Worm (Caenorhabditis elegans) whole organism, L1 larva: Measurements from ENCODE around the gene cey-4.

Experiments used
- C04F5.9 ChIP-seq: sonication (generic microtip); optimal IDR thresholded peaks from 2 replicates; lab custom pipeline; 2016; ENCODE audit warnings: missing genetic modification characterization, missing compliant biosample characterization
- F16B12.6 ChIP-seq: fragments of 150-350 bp; optimal IDR thresholded peaks from 2 replicates; lab custom pipeline; 2014; ENCODE audit warnings: missing biosample characterization, missing genetic modification characterization
- Y116A8C.19 ChIP-seq: sonication (generic microtip); optimal IDR thresholded peaks from 2 replicates; lab custom pipeline; 2016; ENCODE audit warnings: missing compliant biosample characterization, missing genetic modification characterization, borderline replicate concordance
- aha-1 ChIP-seq: fragments of 150-350 bp; optimal IDR thresholded peaks from 2 replicates; lab custom pipeline; 2014; ENCODE audit warnings: missing biosample characterization, missing genetic modification characterization
- alr-1 ChIP-seq: fragments of 200-800 bp; sonication (Bioruptor generic); optimal IDR thresholded peaks from 2 replicates; lab custom pipeline; 2018; ENCODE audit warnings: borderline replicate concordance, mild to moderate bottlenecking, missing genetic modification characterization, missing compliant biosample characterization
- ama-1 ChIP-seq: fragments of 150-350 bp; optimal IDR thresholded peaks from 2 replicates; lab custom pipeline; 2014
- blmp-1 ChIP-seq: fragments of 150-350 bp; optimal IDR thresholded peaks from 2 replicates; lab custom pipeline; 2014; ENCODE audit warnings: missing biosample characterization, missing genetic modification characterization
- ceh-63 ChIP-seq: fragments of 200-800 bp; sonication (Bioruptor generic); optimal IDR thresholded peaks from 2 replicates; lab custom pipeline; 2018; ENCODE audit warnings: mild to moderate bottlenecking, missing genetic modification characterization, missing compliant biosample characterization
- ceh-8 ChIP-seq: fragments of 200-800 bp; sonication (Bioruptor generic); optimal IDR thresholded peaks from 2 replicates; lab custom pipeline; 2018; ENCODE audit warnings: mild to moderate bottlenecking, missing genetic modification characterization, moderate library complexity, missing compliant biosample characterization
- ceh-82 ChIP-seq, 3 experiments: fragments of 150-350 bp in 1 of 3; sonication (generic microtip) in 2 of 3; optimal IDR thresholded peaks; 2 replicates each; lab custom pipeline; 2014 to 2017; ENCODE audit warnings: missing biosample characterization in 3 of 3, missing genetic modification characterization in 3 of 3
- ceh-90 ChIP-seq: sonication (generic microtip); optimal IDR thresholded peaks from 2 replicates; lab custom pipeline; 2016; ENCODE audit warnings: missing genetic modification characterization, missing compliant biosample characterization
- ces-1 ChIP-seq: fragments of 150-350 bp; optimal IDR thresholded peaks from 2 replicates; lab custom pipeline; 2014; ENCODE audit warnings: missing biosample characterization, missing genetic modification reagents, missing genetic modification characterization
- efl-3 ChIP-seq: fragments of 200-800 bp; sonication (Bioruptor generic); optimal IDR thresholded peaks from 2 replicates; lab custom pipeline; 2018; ENCODE audit warnings: mild to moderate bottlenecking, missing genetic modification characterization, missing compliant biosample characterization
- egl-13 ChIP-seq: sonication (generic microtip); optimal IDR thresholded peaks from 2 replicates; lab custom pipeline; 2016; ENCODE audit warnings: missing genotype, missing genetic modification reagents, missing genetic modification characterization, missing compliant biosample characterization
- ets-5 ChIP-seq: fragments of 200-800 bp; sonication (Bioruptor generic); IDR thresholded peaks from 2 replicates; pipeline ENCODE4 v1.3.6; 2022; ENCODE audit warnings: missing genetic modification characterization, missing compliant biosample characterization
- fkh-10 ChIP-seq: sonication (generic microtip); optimal IDR thresholded peaks from 2 replicates; lab custom pipeline; 2017; ENCODE audit warnings: missing biosample characterization, missing genetic modification reagents, missing genetic modification characterization
- fkh-4 ChIP-seq: sonication (generic microtip); optimal IDR thresholded peaks from 2 replicates; lab custom pipeline; 2016; ENCODE audit warnings: missing compliant biosample characterization, missing genetic modification characterization, borderline replicate concordance
- fkh-8 ChIP-seq: sonication (generic microtip); optimal IDR thresholded peaks from 2 replicates; lab custom pipeline; 2016; ENCODE audit warnings: mild to moderate bottlenecking, missing genetic modification characterization, missing compliant biosample characterization
- fos-1 ChIP-seq: fragments of 150-350 bp; optimal IDR thresholded peaks from 2 replicates; lab custom pipeline; 2014; ENCODE audit warnings: missing biosample characterization, missing genetic modification characterization
- isw-1 ChIP-seq: fragments of 200-800 bp; sonication (Bioruptor generic); IDR thresholded peaks from 2 replicates; pipeline ENCODE4 v1.3.6; 2022; ENCODE audit warnings: missing genetic modification characterization, missing compliant biosample characterization
- jun-1 ChIP-seq: fragments of 150-350 bp; optimal IDR thresholded peaks from 2 replicates; lab custom pipeline; 2014; ENCODE audit warnings: missing biosample characterization, missing genetic modification reagents, missing genetic modification characterization
- lin-13 ChIP-seq: fragments of 150-350 bp; optimal IDR thresholded peaks from 2 replicates; lab custom pipeline; 2014; ENCODE audit warnings: missing biosample characterization, missing genetic modification reagents, missing genetic modification characterization
- lin-14 ChIP-seq: fragments of 200-800 bp; sonication (Bioruptor generic); optimal IDR thresholded peaks from 2 replicates; lab custom pipeline; 2018; ENCODE audit warnings: mild to moderate bottlenecking, missing genetic modification characterization, moderate library complexity, missing compliant biosample characterization
- lin-35 ChIP-seq, 2 experiments: fragments of 150-350 bp; optimal IDR thresholded peaks; 2 replicates each; lab custom pipeline; 2014; ENCODE audit warnings: missing biosample characterization in 2 of 2, missing genetic modification characterization in 2 of 2, missing genetic modification reagents in 2 of 2
- lir-3 ChIP-seq: sonication (generic microtip); optimal IDR thresholded peaks from 2 replicates; lab custom pipeline; 2016; ENCODE audit warnings: mild to moderate bottlenecking, missing genetic modification characterization, moderate library complexity, missing compliant biosample characterization; ENCODE audit not compliant: poor library complexity
- lsy-2 ChIP-seq, 2 experiments: fragments of 150-350 bp; optimal IDR thresholded peaks; 2 replicates each; lab custom pipeline; 2014; ENCODE audit warnings: missing biosample characterization in 2 of 2, missing genetic modification characterization in 2 of 2
- mab-9 ChIP-seq: fragments of 200-800 bp; sonication (Bioruptor generic); IDR thresholded peaks from 2 replicates; pipeline ENCODE4 v1.3.6; 2022; ENCODE audit warnings: missing genetic modification reagents, missing genetic modification characterization, missing compliant biosample characterization
- mdl-1 ChIP-seq, 2 experiments: fragments of 150-350 bp; optimal IDR thresholded peaks; 2 replicates each; lab custom pipeline; 2014 to 2017; ENCODE audit warnings: missing biosample characterization in 2 of 2, missing genetic modification characterization in 2 of 2, inconsistent platforms in 1 of 2
- mef-2 ChIP-seq: fragments of 150-350 bp; optimal IDR thresholded peaks from 2 replicates; lab custom pipeline; 2014; ENCODE audit warnings: missing biosample characterization, missing genetic modification characterization
- mep-1 ChIP-seq: fragments of 150-350 bp; optimal IDR thresholded peaks from 2 replicates; lab custom pipeline; 2014; ENCODE audit warnings: missing biosample characterization, missing genetic modification characterization
- nhr-12 ChIP-seq: sonication (generic microtip); optimal IDR thresholded peaks from 2 replicates; lab custom pipeline; 2017; ENCODE audit warnings: missing biosample characterization, missing genetic modification characterization
- nhr-19 ChIP-seq: fragments of 200-800 bp; sonication (Bioruptor generic); conservative IDR thresholded peaks from 2 replicates; pipeline ENCODE4 v1.3.6; 2022; ENCODE audit warnings: missing genetic modification characterization, missing compliant biosample characterization
- nhr-20 ChIP-seq: sonication (generic microtip); optimal IDR thresholded peaks from 2 replicates; lab custom pipeline; 2016; ENCODE audit warnings: mild to moderate bottlenecking, missing genetic modification characterization, missing compliant biosample characterization
- nhr-237 ChIP-seq: fragments of 150-350 bp; optimal IDR thresholded peaks from 2 replicates; lab custom pipeline; 2014; ENCODE audit warnings: missing biosample characterization, missing genetic modification characterization
- nhr-71 ChIP-seq: sonication (generic microtip); optimal IDR thresholded peaks from 2 replicates; lab custom pipeline; 2016; ENCODE audit warnings: mild to moderate bottlenecking, missing genetic modification characterization, moderate library complexity, missing compliant biosample characterization
- nhr-77 ChIP-seq: fragments of 150-350 bp; optimal IDR thresholded peaks from 2 replicates; lab custom pipeline; 2014; ENCODE audit warnings: missing biosample characterization, missing genetic modification characterization
- nhr-90 ChIP-seq: sonication (generic microtip); optimal IDR thresholded peaks from 2 replicates; lab custom pipeline; 2016; ENCODE audit warnings: mild to moderate bottlenecking, missing genetic modification characterization, missing compliant biosample characterization; ENCODE audit not compliant: poor library complexity
- pax-3 ChIP-seq: fragments of 200-800 bp; sonication (Bioruptor generic); optimal IDR thresholded peaks from 2 replicates; lab custom pipeline; 2018; ENCODE audit warnings: mild to moderate bottlenecking, missing genetic modification characterization, moderate library complexity, missing compliant biosample characterization
- pqm-1 ChIP-seq: sonication (generic microtip); optimal IDR thresholded peaks from 3 replicates; lab custom pipeline; 2017; ENCODE audit warnings: missing biosample characterization, missing genetic modification characterization
- rnt-1 ChIP-seq: sonication (generic microtip); optimal IDR thresholded peaks from 2 replicates; lab custom pipeline; 2016; ENCODE audit warnings: mild to moderate bottlenecking, missing genetic modification characterization, moderate library complexity, missing compliant biosample characterization
- sox-4 ChIP-seq: sonication (generic microtip); optimal IDR thresholded peaks from 2 replicates; lab custom pipeline; 2016; ENCODE audit warnings: missing genetic modification characterization, missing compliant biosample characterization
- sptf-1 ChIP-seq: fragments of 150-350 bp; optimal IDR thresholded peaks from 2 replicates; lab custom pipeline; 2014; ENCODE audit warnings: missing biosample characterization, missing genetic modification characterization
- sup-37 ChIP-seq: fragments of 200-800 bp; sonication (Bioruptor generic); optimal IDR thresholded peaks from 2 replicates; lab custom pipeline; 2018; ENCODE audit warnings: mild to moderate bottlenecking, missing genetic modification characterization, missing compliant biosample characterization
- unc-130 ChIP-seq: fragments of 150-350 bp; optimal IDR thresholded peaks from 2 replicates; lab custom pipeline; 2017; ENCODE audit warnings: missing biosample characterization, missing genetic modification characterization, inconsistent platforms
- unc-30 ChIP-seq: sonication (generic microtip); optimal IDR thresholded peaks from 2 replicates; lab custom pipeline; 2017; ENCODE audit warnings: missing biosample characterization, missing genetic modification characterization
- unc-62 ChIP-seq: fragments of 150-350 bp; optimal IDR thresholded peaks from 2 replicates; lab custom pipeline; 2014; ENCODE audit warnings: missing biosample characterization, missing genetic modification reagents, missing genetic modification characterization
- unc-86 ChIP-seq: sonication (generic microtip); optimal IDR thresholded peaks from 2 replicates; lab custom pipeline; 2016; ENCODE audit warnings: missing genetic modification characterization, missing compliant biosample characterization
- unc-98 ChIP-seq: fragments of 200-800 bp; sonication (Bioruptor generic); IDR thresholded peaks from 2 replicates; pipeline ENCODE4 v1.3.6; 2022; ENCODE audit warnings: missing genetic modification characterization, missing compliant biosample characterization
- xbp-1 ChIP-seq: sonication (generic microtip); optimal IDR thresholded peaks from 2 replicates; lab custom pipeline; 2016; ENCODE audit warnings: missing genetic modification characterization, missing compliant biosample characterization
- zip-4 ChIP-seq: fragments of 200-800 bp; sonication (Bioruptor generic); optimal IDR thresholded peaks from 2 replicates; lab custom pipeline; 2018; ENCODE audit warnings: mild to moderate bottlenecking, missing genetic modification characterization, moderate library complexity, missing compliant biosample characterization
- ztf-4 ChIP-seq: fragments of 150-350 bp; optimal IDR thresholded peaks from 2 replicates; lab custom pipeline; 2014; ENCODE audit warnings: missing biosample characterization, missing genetic modification characterization

Gene cey-4

DNA sequence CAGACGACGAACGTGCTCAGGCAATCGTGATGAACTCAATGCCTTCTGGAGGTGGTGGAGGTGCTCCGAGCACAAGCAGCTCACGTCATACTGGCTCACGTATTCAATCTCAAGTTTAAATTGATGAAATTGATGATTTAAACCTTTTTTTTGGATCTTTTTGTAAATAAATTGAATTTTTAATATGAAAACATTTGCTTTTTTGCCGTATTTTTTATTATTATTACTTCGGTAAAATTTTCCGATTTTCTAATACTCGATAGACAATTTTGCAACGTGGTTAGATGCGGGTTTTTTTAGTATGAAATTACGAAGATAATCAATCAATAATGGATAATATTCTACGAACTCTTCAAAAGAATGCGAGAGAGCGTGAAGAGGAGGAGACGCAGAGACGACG lies 10.5 kb downstream of the cey-4 start, which contains the start of gene oxi-1:
TSS of gene oxi-1 (plus strand) at position 301 of the 400 bp plus-strand sequence.
- TF ChIP-seq Y116A8C.19 (tag; lab: Kevin White, UChicago) (no peak), fkh-4 (tag; lab: Kevin White, UChicago) (no peak), pax-3 (tag; lab: Kevin White, UChicago) (no peak), ceh-90 (tag; lab: Kevin White, UChicago) (no peak), nhr-19 (GFP tag; lab: Robert Waterston, UW) (no peak), jun-1 (tag; lab: Kevin White, UChicago) (no peak), lin-14 (no peak), alr-1 (no peak), ceh-82 (tag; optimal IDR thresholded peaks at IDR 0.05; lab: Kevin White, UChicago) (no peak), aha-1 (tag; lab: Kevin White, UChicago) (no peak), mdl-1 (tag; optimal IDR thresholded peaks at IDR 0.05; lab: Kevin White, UChicago) (no peak), C04F5.9 (tag; lab: Kevin White, UChicago) (no peak), sptf-1 (tag; lab: Kevin White, UChicago) (no peak)

DNA sequence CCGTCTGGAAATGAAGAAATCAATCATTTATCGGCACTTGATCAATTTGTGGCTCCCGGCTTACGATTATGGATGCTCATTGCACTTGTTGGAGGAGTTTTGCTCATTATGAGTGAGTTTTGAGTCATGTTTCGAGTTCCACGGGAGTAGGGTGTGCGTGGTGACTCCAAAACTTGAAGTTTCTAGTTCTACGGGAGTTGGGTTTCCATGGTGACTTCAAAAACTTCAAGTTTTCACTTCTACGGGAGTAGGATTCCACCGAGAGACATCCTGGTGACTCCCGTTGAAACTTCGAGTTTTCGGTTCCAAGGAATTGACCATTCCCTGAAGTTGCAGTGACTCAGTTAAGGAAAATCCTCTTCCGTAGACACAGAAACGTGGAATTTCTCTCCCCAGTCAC lies 11.7 kb downstream of the cey-4 start:
- TF ChIP-seq nhr-20 (tag; lab: Kevin White, UChicago), result no peak
- peak; percentile 37; the same call in 1 of the 2 replicates for TF ChIP-seq mab-9
- peak; percentile 77 for TF ChIP-seq unc-98 (GFP tag; lab: Robert Waterston, UW)
- TF ChIP-seq fos-1, result no peak
- TF ChIP-seq ces-1 (GFP tag; lab: Kevin White, UChicago), result no peak
- TF ChIP-seq lin-13 (GFP tag; lab: Kevin White, UChicago), result no peak
- peak; percentile 75 for TF ChIP-seq lir-3
- TF ChIP-seq mdl-1 (tag; optimal IDR thresholded peaks at IDR 0.05; lab: Kevin White, UChicago), result no peak
- no peak for TF ChIP-seq unc-30
- TF ChIP-seq alr-1, result peak; percentile 26
- peak; percentile 57 for TF ChIP-seq nhr-71 (tag; lab: Kevin White, UChicago)
- TF ChIP-seq zip-4 (GFP tag; lab: Kevin White, UChicago), result no peak
- no peak for TF ChIP-seq jun-1 (tag; lab: Kevin White, UChicago)
- no peak for TF ChIP-seq nhr-77 (tag; lab: Kevin White, UChicago)
- no peak for TF ChIP-seq unc-130 (tag; lab: Kevin White, UChicago)
- no peak for TF ChIP-seq C04F5.9 (tag; lab: Kevin White, UChicago)
- no peak for TF ChIP-seq mep-1
- peak; percentile 72 for TF ChIP-seq rnt-1 (tag; lab: Kevin White, UChicago)
- no peak for TF ChIP-seq F16B12.6 (tag; lab: Kevin White, UChicago)
- no peak for TF ChIP-seq aha-1 (tag; lab: Kevin White, UChicago)
- TF ChIP-seq nhr-12 (tag; lab: Kevin White, UChicago), result no peak
- TF ChIP-seq mef-2 (tag; lab: Kevin White, UChicago), result no peak
- peak; percentile 18 for TF ChIP-seq unc-86 (tag; lab: Kevin White, UChicago)
- TF ChIP-seq fkh-8, result peak; percentile 47
- no peak for TF ChIP-seq ets-5 (GFP tag; lab: Robert Waterston, UW)
- TF ChIP-seq ama-1 (lab: Kevin White, UChicago), result no peak
- TF ChIP-seq efl-3 (GFP tag; lab: Kevin White, UChicago), result no peak
- peak; percentile 72 for TF ChIP-seq ceh-63 (GFP tag; lab: Kevin White, UChicago)
- TF ChIP-seq unc-62 (GFP tag; lab: Kevin White, UChicago), result no peak
- no peak for TF ChIP-seq pqm-1
- peak; percentile 1 for TF ChIP-seq fkh-4 (tag; lab: Kevin White, UChicago)
- TF ChIP-seq ztf-4 (tag; lab: Kevin White, UChicago), result no peak
- TF ChIP-seq nhr-237, result no peak
- TF ChIP-seq ceh-8 (GFP tag; lab: Kevin White, UChicago), result no peak
- peak; percentile 54 for TF ChIP-seq sox-4
- no peak for TF ChIP-seq sup-37
- TF ChIP-seq lin-35 (GFP tag; optimal IDR thresholded peaks at IDR 0.05; lab: Kevin White, UChicago), result no peak
- TF ChIP-seq fkh-10 (GFP tag; lab: Kevin White, UChicago), result no peak
- TF ChIP-seq isw-1 (GFP tag; lab: Robert Waterston, UW), result peak; percentile 34
- TF ChIP-seq nhr-90 (tag; lab: Kevin White, UChicago), result peak; percentile 62
- TF ChIP-seq xbp-1 (tag; lab: Kevin White, UChicago), result peak; percentile 29
- peak; percentile 34 for TF ChIP-seq egl-13 (tag; lab: Kevin White, UChicago)
- no peak for TF ChIP-seq blmp-1
- no peak for TF ChIP-seq lsy-2 (tag; optimal IDR thresholded peaks at IDR 0.05; lab: Kevin White, UChicago)
